Fruit fly (Drosophila melanogaster) whole organism, wandering third instar larva: Measurements from ENCODE around the gene PSMG1.

Experiments used
- Abd-B ChIP-seq: fragments of >200 bp; optimal IDR thresholded peaks from 2 replicates; lab custom pipeline; 2017; ENCODE audit warnings: missing biosample characterization, missing genetic modification characterization
- CrebA ChIP-seq: fragments of 200-800 bp; sonication (Bioruptor generic); optimal IDR thresholded peaks from 2 replicates; lab custom pipeline; 2016; ENCODE audit warnings: missing biosample characterization, mild to moderate bottlenecking, missing genetic modification characterization, borderline replicate concordance
- GATAd ChIP-seq: sonication (Bioruptor generic); optimal IDR thresholded peaks from 2 replicates; lab custom pipeline; 2016; ENCODE audit warnings: missing biosample characterization, missing genetic modification characterization
- HLH106 ChIP-seq: fragments of 200-800 bp; optimal IDR thresholded peaks from 3 replicates; lab custom pipeline; 2019; ENCODE audit warnings: missing biosample characterization, mild to moderate bottlenecking, missing genetic modification characterization, moderate library complexity
- Sp1 ChIP-seq: fragments of 200-800 bp; sonication (Bioruptor generic); optimal IDR thresholded peaks from 3 replicates; lab custom pipeline; 2019; ENCODE audit warnings: missing biosample characterization, mild to moderate bottlenecking, missing genetic modification characterization, moderate library complexity
- dmrt93B ChIP-seq: fragments of 200-800 bp; sonication (Bioruptor generic); optimal IDR thresholded peaks from 2 replicates; lab custom pipeline; 2018; ENCODE audit warnings: missing biosample characterization, mild to moderate bottlenecking, missing genetic modification characterization
- psq ChIP-seq: fragments of 200-800 bp; sonication (Bioruptor generic); optimal IDR thresholded peaks from 3 replicates; lab custom pipeline; 2017; ENCODE audit warnings: missing biosample characterization, mild to moderate bottlenecking, missing genetic modification characterization, moderate library complexity

DNA sequence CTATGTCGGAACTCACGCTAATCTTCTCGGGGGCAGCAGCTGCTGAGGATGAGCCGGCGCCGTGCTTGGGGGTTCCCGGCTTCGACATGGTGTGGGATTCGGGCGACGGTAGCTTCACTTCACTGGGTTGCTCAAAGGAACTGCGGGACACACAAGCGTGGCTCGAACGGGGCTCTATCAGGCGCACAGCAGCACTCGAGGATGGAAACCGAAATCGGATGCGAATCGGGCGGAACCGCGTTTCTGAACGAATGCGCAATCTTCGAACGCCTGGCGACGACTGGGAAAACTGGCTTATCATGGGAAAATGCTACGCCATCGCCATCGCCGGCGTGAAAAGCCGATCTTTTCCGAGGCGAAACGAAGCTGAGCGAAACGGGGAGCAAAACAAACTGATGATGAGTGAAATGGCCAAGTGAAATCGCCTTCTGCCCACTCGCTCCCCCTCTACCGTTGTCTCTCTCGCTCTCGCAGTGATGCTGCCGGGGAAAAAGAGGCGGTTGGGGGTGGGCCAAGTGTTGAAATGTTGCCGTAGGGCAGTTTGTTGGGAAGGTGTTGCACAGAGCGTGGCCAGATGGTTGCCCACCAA, 22.4 kb downstream of the PSMG1 start:
- TF ChIP-seq GATAd (GFP tag; lab: Kevin White, UChicago) (no peak), Abd-B (GFP tag; lab: Kevin White, UChicago) (no peak), psq (no peak), Sp1 (GFP tag; lab: Kevin White, UChicago) (no peak), HLH106 (tag; lab: Kevin White, UChicago) (no peak), dmrt93B (no peak), CrebA (GFP tag; lab: Kevin White, UChicago) (no peak)
